Fruit fly (Drosophila melanogaster): ENCODE results near the gene CG31142.

The CG31142 gene

dm6 chr3R:23933684-23934575, 4.9 kb downstream of the CG31142 start, which contains the start of gene CG5854 (continued):
- TF ChIP-seq Bdp1 (GFP tag; optimal IDR thresholded peaks at IDR 0.05) (no peak), CG14667 (GFP tag; IDR thresholded peaks at IDR 0.05) (peak; percentile 64), HmgZ (tag; optimal IDR thresholded peaks at IDR 0.05) (peak; percentile 52), bab2 (GFP tag; optimal IDR thresholded peaks at IDR 0.05) (peak; percentile 74), MESR4 (GFP tag; optimal IDR thresholded peaks at IDR 0.05) (peak; percentile 86), CG18764 (GFP tag; optimal IDR thresholded peaks at IDR 0.05) (peak; percentile 45), prd (optimal IDR thresholded peaks at IDR 0.05) (no peak), prd (GFP tag; IDR thresholded peaks at IDR 0.05) (peak; percentile 74), CG30403 (GFP tag; optimal IDR thresholded peaks at IDR 0.05) (peak; percentile 70), tap (tag; optimal IDR thresholded peaks at IDR 0.05) (peak; percentile 68), salm (tag; optimal IDR thresholded peaks at IDR 0.05) (peak; percentile 61), bowl (GFP tag; IDR thresholded peaks at IDR 0.05) (peak; percentile 38; the same call in 1 of the 2 replicates), CG15601 (tag; optimal IDR thresholded peaks at IDR 0.05) (peak; percentile 64), Fer2 (tag; optimal IDR thresholded peaks at IDR 0.05) (no peak), Mrtf (GFP tag; IDR thresholded peaks at IDR 0.05) (peak; percentile 39; the same call in 1 of the 3 replicates), CG4617 (GFP tag; optimal IDR thresholded peaks at IDR 0.05; ENCODE audit: borderline replicate concordance) (peak; percentile 6), Blimp-1 (GFP tag; optimal IDR thresholded peaks at IDR 0.05) (peak; percentile 75), Doc3 (GFP tag; IDR thresholded peaks at IDR 0.05; ENCODE audit: partially characterized antibody) (no peak), Gug (GFP tag; IDR thresholded peaks at IDR 0.05) (peak; percentile 68; the same call in 2 of the 4 replicates), stwl (tag; optimal IDR thresholded peaks at IDR 0.05) (peak; percentile 36), oc (tag; optimal IDR thresholded peaks at IDR 0.05) (peak; percentile 71), CG8924 (tag; optimal IDR thresholded peaks at IDR 0.05) (peak; percentile 73), Chrac-16 (GFP tag; optimal IDR thresholded peaks at IDR 0.05) (peak; percentile 64), ash1 (GFP tag; optimal IDR thresholded peaks at IDR 0.05) (no peak), CG7963 (GFP tag; IDR thresholded peaks at IDR 0.05; ENCODE audit: partially characterized antibody) (no peak), lola (GFP tag; optimal IDR thresholded peaks at IDR 0.05) (peak in 1 of 3 experiments; percentile 79), CG31365 (tag; optimal IDR thresholded peaks at IDR 0.05) (peak; percentile 43), CG15514 (GFP tag; optimal IDR thresholded peaks at IDR 0.05) (peak; percentile 68), psq (GFP tag; optimal IDR thresholded peaks at IDR 0.05) (peak; percentile 40), jigr1 (GFP tag; IDR thresholded peaks at IDR 0.05) (no peak), CG10654 (GFP tag; optimal IDR thresholded peaks at IDR 0.05) (peak; percentile 66), wor (GFP tag; IDR thresholded peaks at IDR 0.05) (peak; percentile 48), gce (GFP tag; IDR thresholded peaks at IDR 0.05) (peak; percentile 75), inv (GFP tag; IDR thresholded peaks at IDR 0.05; ENCODE audit: partially characterized antibody) (no peak), CG12299 (tag; optimal IDR thresholded peaks at IDR 0.05) (peak; percentile 27), Spps (tag; optimal IDR thresholded peaks at IDR 0.05) (peak; percentile 29), CG1233 (GFP tag; optimal IDR thresholded peaks at IDR 0.05) (peak; percentile 66), CG6272 (GFP tag; IDR thresholded peaks at IDR 0.05) (0 out of 2 replicates have a peak, but pooled peaks have one; percentile 42), CG4424 (GFP tag; optimal IDR thresholded peaks at IDR 0.05) (peak; percentile 79), Ravus (GFP tag; IDR thresholded peaks at IDR 0.05) (no peak; the same call in 1 of the 2 replicates), CG13624 (GFP tag; optimal IDR thresholded peaks at IDR 0.05) (peak; percentile 28), Side (GFP tag; optimal IDR thresholded peaks at IDR 0.05) (peak; percentile 73), her (GFP tag; optimal IDR thresholded peaks at IDR 0.05) (peak; percentile 65), CG7987 (GFP tag; optimal IDR thresholded peaks at IDR 0.05) (peak; percentile 59), CG34422 (GFP tag; IDR thresholded peaks at IDR 0.05) (peak; percentile 63; the same call in 2 of the 3 replicates), CG11723 (GFP tag; optimal IDR thresholded peaks at IDR 0.05) (peak; percentile 57), slp2 (GFP tag; optimal IDR thresholded peaks at IDR 0.05) (peak; percentile 32), CG2875 (GFP tag; optimal IDR thresholded peaks at IDR 0.05) (peak; percentile 74)

All from whole organism, embryonic.